Worm (Caenorhabditis elegans) whole organism, mixed stage, embryonic: Measurements from ENCODE around the gene usp-39.

ENCODE experiments used
- M03D4.4 ChIP-seq: sonication (generic microtip); optimal IDR thresholded peaks from 2 replicates; lab custom pipeline; 2017; ENCODE audit warnings: mild to moderate bottlenecking, missing genetic modification characterization, missing compliant biosample characterization
- bed-3 ChIP-seq: fragments of 200-800 bp; sonication (Bioruptor generic); optimal IDR thresholded peaks from 3 replicates; lab custom pipeline; 2018; ENCODE audit warnings: mild to moderate bottlenecking, missing genetic modification characterization, moderate library complexity, missing compliant biosample characterization
- blmp-1 ChIP-seq: fragments of 150-350 bp; optimal IDR thresholded peaks from 2 replicates; lab custom pipeline; 2014; ENCODE audit warnings: missing biosample characterization, missing genetic modification characterization
- ceh-39 ChIP-seq: fragments of 150-350 bp; optimal IDR thresholded peaks from 2 replicates; lab custom pipeline; 2014; ENCODE audit warnings: missing biosample characterization, missing genetic modification characterization
- ceh-43 ChIP-seq: fragments of 200-800 bp; sonication (Bioruptor generic); optimal IDR thresholded peaks from 2 replicates; lab custom pipeline; 2018; ENCODE audit warnings: mild to moderate bottlenecking, missing genetic modification characterization, moderate library complexity, missing compliant biosample characterization
- ceh-83 ChIP-seq: fragments of 200-800 bp; sonication (Bioruptor generic); optimal IDR thresholded peaks from 2 replicates; lab custom pipeline; 2018; ENCODE audit warnings: mild to moderate bottlenecking, missing genetic modification characterization, missing compliant biosample characterization
- cnd-1 ChIP-seq: fragments of 200-800 bp; sonication (Bioruptor generic); optimal IDR thresholded peaks from 2 replicates; lab custom pipeline; 2018; ENCODE audit warnings: mild to moderate bottlenecking, missing genetic modification characterization, missing compliant biosample characterization
- drap-1 ChIP-seq: fragments of 200-800 bp; sonication (Bioruptor generic); optimal IDR thresholded peaks from 3 replicates; lab custom pipeline; 2018; ENCODE audit warnings: mild to moderate bottlenecking, missing genetic modification characterization, missing compliant biosample characterization
- elt-1 ChIP-seq: sonication (generic microtip); optimal IDR thresholded peaks from 2 replicates; lab custom pipeline; 2017; ENCODE audit warnings: missing genetic modification characterization, mild to moderate bottlenecking, missing compliant biosample characterization, antibody characterized with exemption, moderate library complexity, borderline replicate concordance; ENCODE audit not compliant: insufficient read depth
- elt-3 ChIP-seq: fragments of 150-350 bp; optimal IDR thresholded peaks from 2 replicates; lab custom pipeline; 2014; ENCODE audit warnings: missing biosample characterization, missing genetic modification characterization
- flh-1 ChIP-seq: fragments of 200-800 bp; sonication (Bioruptor generic); optimal IDR thresholded peaks from 2 replicates; lab custom pipeline; 2018; ENCODE audit warnings: mild to moderate bottlenecking, missing genetic modification characterization, moderate library complexity, missing compliant biosample characterization
- ham-2 ChIP-seq: fragments of 200-800 bp; sonication (Bioruptor generic); optimal IDR thresholded peaks from 2 replicates; lab custom pipeline; 2018; ENCODE audit warnings: mild to moderate bottlenecking, missing genetic modification characterization, missing compliant biosample characterization
- hlh-1 ChIP-seq: fragments of 150-350 bp; optimal IDR thresholded peaks from 2 replicates; lab custom pipeline; 2014; ENCODE audit warnings: missing biosample characterization, missing genetic modification reagents, missing genetic modification characterization
- lin-13 ChIP-seq: fragments of 150-350 bp; optimal IDR thresholded peaks from 2 replicates; lab custom pipeline; 2014; ENCODE audit warnings: missing biosample characterization, missing genetic modification characterization
- lin-32 ChIP-seq: fragments of 200-800 bp; sonication (Bioruptor generic); optimal IDR thresholded peaks from 2 replicates; lab custom pipeline; 2018; ENCODE audit warnings: mild to moderate bottlenecking, missing genetic modification characterization, missing compliant biosample characterization
- mab-5 ChIP-seq: fragments of 150-350 bp; optimal IDR thresholded peaks from 2 replicates; lab custom pipeline; 2014; ENCODE audit warnings: missing biosample characterization, missing genetic modification characterization
- mep-1 ChIP-seq: fragments of 150-350 bp; optimal IDR thresholded peaks from 2 replicates; lab custom pipeline; 2017; ENCODE audit warnings: missing biosample characterization, missing genetic modification reagents, missing genetic modification characterization, inconsistent platforms
- mls-2 ChIP-seq: sonication (generic microtip); optimal IDR thresholded peaks from 2 replicates; lab custom pipeline; 2016; ENCODE audit warnings: mild to moderate bottlenecking, missing genetic modification characterization, moderate library complexity, missing compliant biosample characterization
- nhr-12 ChIP-seq: fragments of 150-350 bp; optimal IDR thresholded peaks from 2 replicates; lab custom pipeline; 2014; ENCODE audit warnings: missing biosample characterization, missing genetic modification characterization
- nhr-2 ChIP-seq: fragments of 150-350 bp; optimal IDR thresholded peaks from 2 replicates; lab custom pipeline; 2014; ENCODE audit warnings: missing biosample characterization, missing genetic modification characterization
- nhr-237 ChIP-seq: fragments of 150-350 bp; optimal IDR thresholded peaks from 2 replicates; lab custom pipeline; 2014; ENCODE audit warnings: missing biosample characterization, missing genetic modification characterization
- nhr-28 ChIP-seq: fragments of 150-350 bp; optimal IDR thresholded peaks from 2 replicates; lab custom pipeline; 2014; ENCODE audit warnings: missing biosample characterization, missing genetic modification characterization
- nhr-76 ChIP-seq: sonication (generic microtip); optimal IDR thresholded peaks from 2 replicates; lab custom pipeline; 2017; ENCODE audit warnings: missing biosample characterization, missing genetic modification characterization
- pha-4 ChIP-seq: fragments of 150-350 bp; optimal IDR thresholded peaks from 2 replicates; lab custom pipeline; 2018; ENCODE audit warnings: missing biosample characterization, missing genetic modification reagents, missing genetic modification characterization
- sem-2 ChIP-seq: fragments of 200-800 bp; sonication (Bioruptor generic); optimal IDR thresholded peaks from 2 replicates; lab custom pipeline; 2018; ENCODE audit warnings: mild to moderate bottlenecking, missing genetic modification characterization, missing compliant biosample characterization
- snpc-4 ChIP-seq: fragments of 150-350 bp; optimal IDR thresholded peaks from 2 replicates; lab custom pipeline; 2014; ENCODE audit warnings: missing biosample characterization, missing genetic modification characterization
- sptf-1 ChIP-seq: sonication (generic microtip); optimal IDR thresholded peaks from 2 replicates; lab custom pipeline; 2017; ENCODE audit warnings: mild to moderate bottlenecking, missing genetic modification characterization, moderate library complexity, missing compliant biosample characterization
- unc-120 ChIP-seq: sonication (generic microtip); optimal IDR thresholded peaks from 2 replicates; lab custom pipeline; 2017; ENCODE audit warnings: missing genetic modification characterization, missing compliant biosample characterization; ENCODE audit not compliant: poor library complexity, severe bottlenecking
- unc-39 ChIP-seq: fragments of 150-350 bp; optimal IDR thresholded peaks from 2 replicates; lab custom pipeline; 2014; ENCODE audit warnings: missing biosample characterization, missing genetic modification characterization
- unc-62 ChIP-seq: fragments of 150-350 bp; optimal IDR thresholded peaks from 2 replicates; lab custom pipeline; 2014; ENCODE audit warnings: missing biosample characterization, missing genetic modification reagents, missing genetic modification characterization
- zip-8 ChIP-seq: fragments of 150-350 bp; optimal IDR thresholded peaks from 2 replicates; lab custom pipeline; 2014; ENCODE audit warnings: missing biosample characterization, missing genetic modification characterization
- ztf-11 ChIP-seq: fragments of 150-350 bp; optimal IDR thresholded peaks from 2 replicates; lab custom pipeline; 2014; ENCODE audit warnings: missing biosample characterization, missing genetic modification characterization

usp-39 gene

ce11 chrII:2570384-2570964 is 5.4 kb downstream of the usp-39 start:
- TF ChIP-seq sptf-1 (tag; lab: Kevin White, UChicago) (peak; percentile 84), unc-120 (tag; lab: Kevin White, UChicago) (peak; percentile 39), M03D4.4 (tag; lab: Kevin White, UChicago) (peak; percentile 79), bed-3 (peak; percentile 70)
- TF ChIP-seq, all 35 proteins: peak for 4; not testable (repeated sequence) for 31

ce11 chrII:2578216-2578615 is 13.1 kb downstream of the usp-39 start:
- TF ChIP-seq flh-1 (GFP tag; lab: Kevin White, UChicago) (no peak), blmp-1 (tag; lab: Kevin White, UChicago) (no peak), elt-3 (tag; lab: Kevin White, UChicago) (no peak), nhr-76 (tag; lab: Kevin White, UChicago) (no peak), sptf-1 (tag; lab: Kevin White, UChicago) (no peak), bed-3 (no peak), elt-1 (no peak), unc-120 (tag; lab: Kevin White, UChicago) (no peak), unc-62 (no peak)

- TF ChIP-seq lin-13 (tag; lab: Kevin White, UChicago) (no peak), snpc-4 (tag; lab: Kevin White, UChicago) (no peak), mab-5 (tag; lab: Kevin White, UChicago) (no peak), ham-2 (no peak), blmp-1 (tag; lab: Kevin White, UChicago) (no peak), elt-1 (no peak), elt-3 (tag; lab: Kevin White, UChicago) (no peak), ceh-43 (GFP tag; lab: Kevin White, UChicago) (no peak), bed-3 (no peak), mls-2 (tag; lab: Kevin White, UChicago) (no peak), ceh-39 (tag; lab: Kevin White, UChicago) (no peak), lin-32 (no peak), unc-39 (tag; lab: Kevin White, UChicago) (no peak), flh-1 (GFP tag; lab: Kevin White, UChicago) (no peak), cnd-1 (tag; lab: Kevin White, UChicago) (no peak), unc-62 (no peak), ztf-11 (tag; lab: Kevin White, UChicago) (no peak), nhr-2 (tag; lab: Kevin White, UChicago) (no peak), ceh-83 (GFP tag; lab: Kevin White, UChicago) (no peak)
Measured at ce11 chrII:2583044-2583443, 18.0 kb downstream of the usp-39 start, which contains the start of gene sri-74. Gene sri-74 (minus strand): TSS chrII:2583144.

- no peak for TF ChIP-seq ham-2
- no peak for TF ChIP-seq mep-1 (tag; lab: Kevin White, UChicago)
- no peak for TF ChIP-seq nhr-76 (tag; lab: Kevin White, UChicago)
- TF ChIP-seq zip-8 = no peak
- no peak for TF ChIP-seq mab-5 (tag; lab: Kevin White, UChicago)
- no peak for TF ChIP-seq cnd-1 (tag; lab: Kevin White, UChicago)
- no peak for TF ChIP-seq unc-39 (tag; lab: Kevin White, UChicago)
- TF ChIP-seq ceh-43 (GFP tag; lab: Kevin White, UChicago) = no peak
- TF ChIP-seq nhr-28 (tag; lab: Kevin White, UChicago) = no peak
- no peak for TF ChIP-seq ceh-39 (tag; lab: Kevin White, UChicago)
- no peak for TF ChIP-seq sem-2
- no peak for TF ChIP-seq hlh-1 (tag; lab: Kevin White, UChicago)
- TF ChIP-seq nhr-2 (tag; lab: Kevin White, UChicago) = no peak
- no peak for TF ChIP-seq ztf-11 (tag; lab: Kevin White, UChicago)
Measured at ce11 chrII:2585493-2585892, 20.4 kb downstream of the usp-39 start, which contains the start of gene sri-36. Gene sri-36 (minus strand): TSS chrII:2585593.

ce11 chrII:2586861-2587554 is 21.9 kb downstream of the usp-39 start, which contains the start of the genes F33H12.7 and sri-39:
Gene F33H12.7 (minus strand): TSS chrII:2586911.
Gene sri-39 (plus strand): TSS chrII:2587504.
- TF ChIP-seq ham-2 (no peak), bed-3 (no peak), lin-13 (tag; lab: Kevin White, UChicago) (no peak), mab-5 (tag; lab: Kevin White, UChicago) (no peak), lin-32 (no peak), nhr-28 (tag; lab: Kevin White, UChicago) (no peak), nhr-12 (tag; lab: Kevin White, UChicago) (no peak), ceh-83 (GFP tag; lab: Kevin White, UChicago) (no peak), nhr-237 (no peak), cnd-1 (tag; lab: Kevin White, UChicago) (no peak), M03D4.4 (tag; lab: Kevin White, UChicago) (no peak), ceh-43 (GFP tag; lab: Kevin White, UChicago) (no peak), drap-1 (GFP tag; lab: Kevin White, UChicago) (no peak), mls-2 (tag; lab: Kevin White, UChicago) (no peak), pha-4 (no peak), nhr-76 (tag; lab: Kevin White, UChicago) (no peak), flh-1 (GFP tag; lab: Kevin White, UChicago) (no peak), hlh-1 (tag; lab: Kevin White, UChicago) (no peak), mep-1 (tag; lab: Kevin White, UChicago) (no peak), zip-8 (no peak)
